Worm (Caenorhabditis elegans): ENCODE results near the gene F35C5.1.
A peak's percentile ranks its signal among the peaks of the same experiment; 100 is the strongest.

The F35C5.1 gene

ce11 chrII:12866079-12866478 lies 14.5 kb upstream of the F35C5.1 start:
- TF ChIP-seq gmeb-1 (tag; optimal IDR thresholded peaks at IDR 0.05): no peak
- no peak for TF ChIP-seq dmd-4 (tag; optimal IDR thresholded peaks at IDR 0.05)
- TF ChIP-seq nhr-25 (tag; optimal IDR thresholded peaks at IDR 0.05): no peak
- TF ChIP-seq unc-39 (tag; optimal IDR thresholded peaks at IDR 0.05): no peak
- no peak for TF ChIP-seq elt-3 (tag; optimal IDR thresholded peaks at IDR 0.05)
- no peak for TF ChIP-seq nhr-6 (tag; optimal IDR thresholded peaks at IDR 0.05)
- no peak for TF ChIP-seq skn-1 (tag; optimal IDR thresholded peaks at IDR 0.05)
- TF ChIP-seq mbf-1 (tag; optimal IDR thresholded peaks at IDR 0.05): no peak
- TF ChIP-seq ceh-16 (tag; optimal IDR thresholded peaks at IDR 0.05): no peak

- TF ChIP-seq elt-1 (tag; optimal IDR thresholded peaks at IDR 0.05): no peak
- no peak for TF ChIP-seq skn-1 (tag; optimal IDR thresholded peaks at IDR 0.05)
- TF ChIP-seq nhr-237 (tag; optimal IDR thresholded peaks at IDR 0.05): no peak
- TF ChIP-seq peb-1 (tag; optimal IDR thresholded peaks at IDR 0.05): no peak
- TF ChIP-seq lin-13 (GFP tag; optimal IDR thresholded peaks at IDR 0.05): no peak
- no peak for TF ChIP-seq nhr-6 (tag; optimal IDR thresholded peaks at IDR 0.05)
- no peak for TF ChIP-seq mab-5 (tag; optimal IDR thresholded peaks at IDR 0.05)
- TF ChIP-seq nhr-11 (tag; optimal IDR thresholded peaks at IDR 0.05): no peak
- TF ChIP-seq Y55F3AM.14 (GFP tag; optimal IDR thresholded peaks at IDR 0.05): no peak
- no peak for TF ChIP-seq egl-27 (tag; optimal IDR thresholded peaks at IDR 0.05)
- TF ChIP-seq nhr-23 (tag; optimal IDR thresholded peaks at IDR 0.05): no peak
- TF ChIP-seq lin-11 (tag; optimal IDR thresholded peaks at IDR 0.05): no peak
- TF ChIP-seq gmeb-1 (tag; optimal IDR thresholded peaks at IDR 0.05): no peak
These were observed 2.4 kb upstream of the F35C5.1 start, which contains the start of gene gsy-1 for ce11 chrII:12878071-12878668. Gene gsy-1, minus strand, starts transcription at chrII:12878121.

ce11 chrII:12878697-12879096 lies 1.9 kb upstream of the F35C5.1 start:
- TF ChIP-seq sma-9 (GFP tag; optimal IDR thresholded peaks at IDR 0.05): peak; percentile 66
- no peak for TF ChIP-seq sma-9 (tag; optimal IDR thresholded peaks at IDR 0.05)
- TF ChIP-seq C34F6.9 (tag; optimal IDR thresholded peaks at IDR 0.05): peak; percentile 43
- peak; percentile 74 for TF ChIP-seq nhr-129 (tag; optimal IDR thresholded peaks at IDR 0.05)
- peak; percentile 54 for TF ChIP-seq gmeb-1 (tag; optimal IDR thresholded peaks at IDR 0.05)
- peak in 1 of 2 experiments; percentile 50 for TF ChIP-seq lsy-2 (tag; optimal IDR thresholded peaks at IDR 0.05)
- no peak for TF ChIP-seq nhr-23 (tag; optimal IDR thresholded peaks at IDR 0.05)
- TF ChIP-seq fos-1 (tag; optimal IDR thresholded peaks at IDR 0.05): peak; percentile 79
- peak; percentile 26 for TF ChIP-seq sma-3 (GFP tag; optimal IDR thresholded peaks at IDR 0.05)
- TF ChIP-seq nhr-237 (tag; optimal IDR thresholded peaks at IDR 0.05): no peak
- TF ChIP-seq crh-2 (tag; optimal IDR thresholded peaks at IDR 0.05): peak; percentile 66
- TF ChIP-seq elt-3 (tag; optimal IDR thresholded peaks at IDR 0.05): no peak
- TF ChIP-seq F13H6.1 (tag; optimal IDR thresholded peaks at IDR 0.05): peak; percentile 84
- no peak for TF ChIP-seq ztf-4 (tag; optimal IDR thresholded peaks at IDR 0.05)
- TF ChIP-seq R02D3.7 (tag; optimal IDR thresholded peaks at IDR 0.05): no peak
- TF ChIP-seq lin-11 (tag; optimal IDR thresholded peaks at IDR 0.05): no peak
- TF ChIP-seq mdl-1 (tag; optimal IDR thresholded peaks at IDR 0.05): peak; percentile 10 to 81
- peak; percentile 24 for TF ChIP-seq egl-27 (tag; optimal IDR thresholded peaks at IDR 0.05)
- TF ChIP-seq alr-1 (tag; optimal IDR thresholded peaks at IDR 0.05): no peak
- peak; percentile 18 for TF ChIP-seq unc-55 (GFP tag; optimal IDR thresholded peaks at IDR 0.05)

ce11 chrII:12879758-12880157 lies 846 bp upstream of the F35C5.1 start:
- TF ChIP-seq snpc-4 (tag; optimal IDR thresholded peaks at IDR 0.05) (no peak), nhr-77 (tag; optimal IDR thresholded peaks at IDR 0.05) (no peak), gmeb-1 (tag; optimal IDR thresholded peaks at IDR 0.05) (peak; percentile 7), C34F6.9 (tag; optimal IDR thresholded peaks at IDR 0.05) (no peak), aly-2 (tag; optimal IDR thresholded peaks at IDR 0.05) (no peak), ztf-11 (tag; optimal IDR thresholded peaks at IDR 0.05) (no peak), nhr-11 (tag; optimal IDR thresholded peaks at IDR 0.05) (no peak), fos-1 (tag; optimal IDR thresholded peaks at IDR 0.05) (peak; percentile 36), zag-1 (tag; optimal IDR thresholded peaks at IDR 0.05) (no peak), nhr-6 (tag; optimal IDR thresholded peaks at IDR 0.05) (no peak)

Measured in whole organism, L2 larva.